Worm (Caenorhabditis elegans) whole organism, early embryonic: ENCODE results near the gene ZK228.10.

Experiments
- B0310.2 ChIP-seq: sonication (generic microtip); optimal IDR thresholded peaks from 2 replicates; lab custom pipeline; 2016; ENCODE audit warnings: mild to moderate bottlenecking, missing genetic modification characterization, missing compliant biosample characterization
- F13C5.2 ChIP-seq: sonication (generic microtip); optimal IDR thresholded peaks from 2 replicates; lab custom pipeline; 2017; ENCODE audit warnings: mild to moderate bottlenecking, missing genetic modification characterization, inconsistent platforms, missing compliant biosample characterization
- aly-1 ChIP-seq: sonication (generic microtip); optimal IDR thresholded peaks from 2 replicates; lab custom pipeline; 2016; ENCODE audit warnings: missing genetic modification characterization, missing compliant biosample characterization
- ama-1 ChIP-seq: fragments of 150-350 bp; optimal IDR thresholded peaks from 2 replicates; lab custom pipeline; 2014
- ets-7 ChIP-seq: sonication (generic microtip); optimal IDR thresholded peaks from 2 replicates; lab custom pipeline; 2016; ENCODE audit warnings: missing genotype, missing genetic modification characterization, missing compliant biosample characterization
- flt-1 ChIP-seq: fragments of 200-800 bp; sonication (Bioruptor generic); IDR thresholded peaks from 2 replicates; pipeline ENCODE4 v1.3.6; 2022; ENCODE audit warnings: missing genetic modification characterization, missing compliant biosample characterization
- hmbx-1 ChIP-seq: sonication (generic microtip); optimal IDR thresholded peaks from 2 replicates; lab custom pipeline; 2016; ENCODE audit warnings: mild to moderate bottlenecking, missing genetic modification characterization, missing compliant biosample characterization
- hmg-4 ChIP-seq: fragments of 200-800 bp; sonication (Bioruptor generic); optimal IDR thresholded peaks from 2 replicates; lab custom pipeline; 2018; ENCODE audit warnings: mild to moderate bottlenecking, missing genetic modification characterization, missing compliant biosample characterization
- hnd-1 ChIP-seq: sonication (generic microtip); optimal IDR thresholded peaks from 2 replicates; lab custom pipeline; 2016; ENCODE audit warnings: missing genetic modification characterization, missing compliant biosample characterization
- pes-1 ChIP-seq: fragments of 200-800 bp; sonication (Bioruptor generic); IDR thresholded peaks from 2 replicates; pipeline ENCODE4 v1.3.6; 2022; ENCODE audit warnings: missing genetic modification reagents, missing genetic modification characterization, missing compliant biosample characterization
- tbx-11 ChIP-seq: fragments of 200-800 bp; sonication (Bioruptor generic); IDR thresholded peaks from 2 replicates; pipeline ENCODE4 v1.3.6; 2022; ENCODE audit warnings: missing genetic modification characterization, missing compliant biosample characterization

DNA sequence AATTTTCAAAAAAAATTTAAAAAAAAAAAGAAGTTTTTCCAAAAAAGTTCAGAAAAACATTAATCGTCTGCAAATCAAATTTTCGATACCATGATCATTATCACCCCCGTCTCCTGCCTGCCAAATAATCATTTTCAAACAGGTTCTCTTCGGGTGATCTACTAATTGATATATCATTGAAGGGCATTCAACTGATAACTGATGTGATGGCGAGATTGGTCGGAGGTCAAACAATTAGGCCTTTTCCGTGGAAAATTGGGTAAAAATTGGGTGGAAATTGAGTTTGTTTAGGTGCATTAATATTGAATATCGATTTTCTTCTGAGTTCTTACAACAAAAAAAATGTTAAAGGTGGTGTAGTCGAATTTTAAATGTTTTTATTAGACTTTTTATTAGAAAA is 30.5 kb downstream of the ZK228.10 start, which contains the start of gene Y51A2D.18:
- TF ChIP-seq pes-1 (GFP tag; lab: Robert Waterston, UW) (no peak), hnd-1 (tag; lab: Kevin White, UChicago) (no peak), flt-1 (no peak), ama-1 (no peak), B0310.2 (no peak), tbx-11 (no peak), hmg-4 (GFP tag; lab: Kevin White, UChicago) (no peak), F13C5.2 (tag; lab: Kevin White, UChicago) (no peak), hmbx-1 (tag; lab: Kevin White, UChicago) (no peak), ets-7 (tag; lab: Kevin White, UChicago) (no peak), aly-1 (tag; lab: Kevin White, UChicago) (no peak)
